Fruit fly (Drosophila melanogaster): ENCODE data around the gene CtsB.
A peak's percentile ranks its signal among the peaks of the same experiment; 100 is the strongest.

CtsB gene

DNA sequence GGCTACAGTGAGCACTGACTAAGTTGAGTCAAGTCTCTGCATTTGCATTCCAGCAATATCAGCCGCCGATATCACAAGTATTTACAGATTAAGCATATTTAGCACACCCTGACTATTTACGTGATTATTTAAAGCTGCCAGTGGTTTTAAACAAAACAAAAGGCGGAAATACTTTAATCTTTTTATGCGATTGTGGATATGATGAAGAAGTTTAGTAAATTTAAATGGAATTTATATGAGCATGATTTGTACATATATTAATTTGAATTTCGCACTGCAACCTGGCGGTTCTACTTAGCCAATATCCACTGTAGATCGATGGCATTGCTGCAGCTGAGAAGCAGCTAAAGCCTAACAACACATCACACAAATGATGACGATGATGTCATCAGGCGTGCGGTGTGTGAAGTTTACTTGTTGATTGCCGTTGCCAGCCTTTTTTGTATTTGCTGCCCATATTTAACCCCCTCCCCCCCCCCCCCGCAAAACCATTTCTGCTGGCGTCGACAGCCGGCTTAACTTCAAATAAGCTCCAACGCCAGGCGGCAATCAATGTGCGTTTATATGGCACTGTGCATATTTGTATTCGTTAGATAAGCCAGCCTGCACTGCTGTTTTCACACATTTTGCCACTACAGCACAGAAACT lies 33.7 kb upstream of the CtsB start (continued):
- TF ChIP-seq lola (GFP tag; optimal IDR thresholded peaks at IDR 0.05) (peak in 1 of 3 experiments; percentile 44), pan (optimal IDR thresholded peaks at IDR 0.05) (no peak), pan (GFP tag; optimal IDR thresholded peaks at IDR 0.05 in 1 of 2, IDR thresholded peaks at IDR 0.05 in 1 of 2) (no peak), Trl (optimal IDR thresholded peaks at IDR 0.05) (no peak), Trl (GFP tag; optimal IDR thresholded peaks at IDR 0.05) (peak; percentile 44), Abd-B (GFP tag; optimal IDR thresholded peaks at IDR 0.05) (peak; percentile 43), CG9932 (GFP tag; IDR thresholded peaks at IDR 0.05) (no peak), CG1603 (tag; optimal IDR thresholded peaks at IDR 0.05) (peak; percentile 25), croc (GFP tag; conservative IDR thresholded peaks at IDR 0.05) (peak; percentile 57; the same call in 2 of the 3 replicates), CG18599 (GFP tag; optimal IDR thresholded peaks at IDR 0.05) (peak; percentile 60), CG17802 (tag; optimal IDR thresholded peaks at IDR 0.05) (peak; percentile 4), tin (GFP tag; optimal IDR thresholded peaks at IDR 0.05) (peak; percentile 51), Lhr (GFP tag; optimal IDR thresholded peaks at IDR 0.05) (no peak), stwl (tag; optimal IDR thresholded peaks at IDR 0.05) (no peak), Dref (GFP tag; IDR thresholded peaks at IDR 0.05) (no peak), CG10462 (GFP tag; optimal IDR thresholded peaks at IDR 0.05) (peak; percentile 28), Fer3 (tag; optimal IDR thresholded peaks at IDR 0.05) (peak; percentile 38), PHDP (tag; optimal IDR thresholded peaks at IDR 0.05) (peak; percentile 59), dm (GFP tag; optimal IDR thresholded peaks at IDR 0.05) (peak; percentile 11), Mes4 (GFP tag; optimal IDR thresholded peaks at IDR 0.05) (peak; percentile 18), Hr39 (optimal IDR thresholded peaks at IDR 0.05) (no peak), CG3995 (GFP tag; optimal IDR thresholded peaks at IDR 0.05) (peak; percentile 3), CG7928 (GFP tag; optimal IDR thresholded peaks at IDR 0.05) (no peak), BEAF-32 (GFP tag; optimal IDR thresholded peaks at IDR 0.05) (no peak), al (GFP tag; IDR thresholded peaks at IDR 0.05) (peak; percentile 28; the same call in 1 of the 2 replicates), bab2 (GFP tag; optimal IDR thresholded peaks at IDR 0.05) (peak; percentile 42), ci (GFP tag; IDR thresholded peaks at IDR 0.05) (0 out of 3 replicates have a peak, but pooled peaks have one; percentile 8), CkIIα-i1 (GFP tag; IDR thresholded peaks at IDR 0.05) (no peak), CG9876 (GFP tag; optimal IDR thresholded peaks at IDR 0.05) (no peak), seq (GFP tag; IDR thresholded peaks at IDR 0.05) (0 out of 2 replicates have a peak, but pooled peaks have one; percentile 34), Nf-YA (GFP tag; IDR thresholded peaks at IDR 0.05) (no peak; the same call in 1 of the 2 replicates), org-1 (GFP tag; optimal IDR thresholded peaks at IDR 0.05) (peak; percentile 66), wek (GFP tag; optimal IDR thresholded peaks at IDR 0.05) (no peak), caup (GFP tag; optimal IDR thresholded peaks at IDR 0.05; ENCODE audit: severe bottlenecking) (peak; percentile 26), schlank (tag; optimal IDR thresholded peaks at IDR 0.05) (no peak), sqz (GFP tag; optimal IDR thresholded peaks at IDR 0.05) (peak; percentile 43), CG12391 (tag; optimal IDR thresholded peaks at IDR 0.05) (peak; percentile 59), Neu2 (GFP tag; optimal IDR thresholded peaks at IDR 0.05; ENCODE audit: borderline replicate concordance) (no peak), Ets65A (GFP tag) (peak; percentile 97), Nf-YC (tag; optimal IDR thresholded peaks at IDR 0.05) (peak; percentile 17), grn (GFP tag; optimal IDR thresholded peaks at IDR 0.05) (no peak), Bgb (GFP tag; IDR thresholded peaks at IDR 0.05; ENCODE audit: partially characterized antibody) (no peak), cg (GFP tag; optimal IDR thresholded peaks at IDR 0.05) (no peak), jing (GFP tag; optimal IDR thresholded peaks at IDR 0.05) (peak; percentile 13), trh (GFP tag; optimal IDR thresholded peaks at IDR 0.05) (no peak), ase (GFP tag; IDR thresholded peaks at IDR 0.05) (no peak), CG17361 (GFP tag; IDR thresholded peaks at IDR 0.05) (peak; percentile 78), Xrp1 (GFP tag; IDR thresholded peaks at IDR 0.05) (no peak; the same call in 1 of the 2 replicates), ro (GFP tag; IDR thresholded peaks at IDR 0.05) (no peak), phol (tag; optimal IDR thresholded peaks at IDR 0.05) (peak; percentile 71)
